Fruit fly (Drosophila melanogaster) ovary, adult (tissue): Measurements from ENCODE around the gene FoxL1.

ENCODE experiments used
- CG17801 ChIP-seq: fragments of 200-800 bp; optimal IDR thresholded peaks from 2 replicates; lab custom pipeline; 2019; ENCODE audit warnings: missing biosample characterization, mild to moderate bottlenecking, missing genetic modification characterization, moderate library complexity; ENCODE audit not compliant: partially characterized antibody

Gene FoxL1

DNA sequence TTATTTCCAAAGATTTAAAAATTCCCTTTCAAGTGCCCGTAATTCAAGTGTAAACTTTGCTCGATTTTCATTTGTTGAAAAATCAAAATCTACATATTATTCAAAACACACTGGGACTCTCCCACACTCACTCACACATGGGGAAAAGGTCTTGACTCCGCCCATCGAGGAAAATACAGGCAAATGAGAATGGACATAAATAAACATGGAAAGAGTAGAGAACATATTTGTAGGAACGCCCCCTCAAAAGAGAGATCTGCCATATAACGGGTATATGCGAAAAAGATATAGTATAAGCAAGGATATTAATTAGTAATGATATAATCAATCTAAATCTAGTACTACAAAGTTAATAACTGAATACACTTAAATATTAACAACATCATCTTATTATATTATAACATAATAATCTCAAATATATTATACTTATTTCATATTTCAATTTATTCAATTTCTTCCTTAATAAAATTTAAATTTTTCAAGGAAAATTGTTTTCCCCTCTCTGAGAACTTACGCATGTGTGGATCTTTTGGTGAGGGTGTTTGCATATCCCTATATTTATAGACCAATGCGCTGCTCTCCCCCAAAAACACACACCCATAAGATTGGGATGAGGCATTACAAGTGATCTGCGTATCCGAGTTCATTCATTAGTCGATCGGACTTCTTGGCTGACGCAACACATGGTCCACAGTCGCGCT is at the start of gene FoxL1:
Gene FoxL1, plus strand, starts transcription at position 651 of the 701 bp plus-strand sequence.
- no peak for TF ChIP-seq CG17801 (GFP tag; lab: Kevin White, UChicago)

DNA sequence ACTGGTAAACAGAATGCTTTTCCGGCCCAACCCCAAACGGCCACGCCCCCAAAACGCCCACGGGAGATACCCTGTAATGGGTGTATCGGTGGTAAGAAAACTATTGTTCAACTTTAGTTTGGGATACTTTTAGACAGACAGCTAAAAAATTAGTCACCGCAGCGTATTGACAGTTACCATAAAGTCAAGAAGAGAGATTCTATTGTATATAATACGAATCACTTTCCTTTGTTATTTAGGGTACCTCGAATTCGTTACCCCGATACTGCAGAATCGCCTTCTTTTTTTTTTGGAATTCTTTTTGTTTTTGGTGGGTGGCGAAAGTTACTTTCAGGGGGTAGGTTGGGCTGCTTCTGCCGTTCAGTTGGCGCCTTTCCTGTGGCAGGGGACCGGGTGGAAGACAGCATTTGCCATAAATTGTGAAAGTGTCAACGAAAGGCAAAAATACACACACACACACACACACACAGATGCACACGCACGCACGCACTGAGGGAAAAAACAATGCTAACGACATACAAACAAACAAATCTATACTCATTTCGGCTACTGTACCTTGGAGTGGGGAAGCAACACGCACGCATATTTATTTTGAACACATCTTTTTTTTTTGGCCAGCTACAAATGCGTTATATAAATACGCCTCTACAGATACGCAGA is 48.2 kb upstream of the FoxL1 start:
- no peak for TF ChIP-seq CG17801 (GFP tag; lab: Kevin White, UChicago)

DNA sequence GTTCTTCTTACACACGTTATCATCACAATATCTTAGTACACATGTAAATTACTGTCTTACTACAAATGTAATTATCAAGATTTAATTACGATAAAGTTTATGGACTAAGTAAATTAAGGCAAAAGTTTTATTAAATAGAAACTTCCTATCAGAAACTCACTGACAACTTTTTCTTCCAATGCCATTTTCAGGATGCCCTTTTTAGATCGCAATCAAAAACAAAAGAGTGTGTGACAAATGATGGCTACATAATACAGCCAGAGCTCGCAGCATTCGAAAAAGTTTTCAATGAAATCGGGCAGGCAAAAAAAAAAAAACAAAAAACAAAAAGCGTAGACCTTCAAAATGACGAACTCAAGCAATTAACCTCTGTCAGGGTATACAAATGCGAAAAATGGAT is 46.1 kb upstream of the FoxL1 start, which contains the start of gene CG43915:
Gene CG43915, plus strand, starts transcription at position 301 of the 400 bp plus-strand sequence.
- TF ChIP-seq CG17801 (GFP tag; lab: Kevin White, UChicago), result no peak

DNA sequence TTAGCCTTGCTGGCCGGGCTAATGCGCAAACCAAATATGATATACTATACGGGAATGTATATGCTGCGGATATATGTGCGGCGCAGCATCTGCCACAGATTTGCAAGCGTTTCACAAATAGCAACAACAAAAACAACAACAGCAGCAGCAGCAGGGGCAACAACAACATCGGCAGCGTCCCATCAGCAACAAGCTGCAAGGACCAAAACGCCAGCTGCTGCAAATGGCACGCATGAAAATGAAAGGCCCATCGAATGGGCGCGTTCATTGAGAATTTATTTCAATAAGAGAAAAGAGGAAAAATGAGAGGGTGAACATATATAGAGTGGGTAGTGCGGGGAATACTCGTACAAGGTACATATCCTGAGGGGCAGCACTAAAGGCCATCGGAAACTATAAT is 42.2 kb upstream of the FoxL1 start:
- no peak for TF ChIP-seq CG17801 (GFP tag; lab: Kevin White, UChicago)

DNA sequence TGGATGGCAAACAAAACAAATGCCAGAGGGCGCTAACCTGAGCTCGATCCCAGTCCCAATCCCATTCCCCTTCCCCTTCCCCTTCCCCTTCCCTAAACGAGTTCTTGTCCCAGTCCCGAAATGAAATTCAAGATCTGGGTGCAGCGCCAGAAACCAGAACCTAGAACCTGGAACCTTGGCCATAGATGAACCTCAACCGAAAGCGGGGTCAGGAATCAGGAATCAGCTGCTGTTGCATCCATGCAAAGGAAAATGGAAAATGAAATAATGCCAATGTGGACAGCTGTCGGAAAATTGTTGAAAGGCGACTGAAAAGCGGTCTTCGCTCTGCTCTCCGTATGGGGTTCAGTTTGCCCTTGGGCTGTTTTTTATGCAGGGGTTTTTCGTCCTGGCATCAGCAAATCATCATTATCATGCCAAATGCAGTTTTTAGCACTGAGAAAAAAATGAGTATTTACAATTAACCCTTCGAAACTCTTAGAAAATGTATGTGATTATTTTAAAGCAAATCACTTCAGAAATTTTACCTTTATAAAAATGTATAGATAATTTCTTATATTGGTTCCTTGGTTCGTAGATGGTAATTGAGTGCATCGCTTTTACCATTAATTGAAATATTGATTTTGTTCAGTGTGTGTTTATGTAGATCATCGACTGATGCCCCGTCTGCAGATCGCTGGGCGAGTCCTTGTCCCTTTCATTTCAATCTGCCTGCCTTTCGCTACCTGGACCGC is 40.9 kb upstream of the FoxL1 start:
- no peak for TF ChIP-seq CG17801 (GFP tag; lab: Kevin White, UChicago)

DNA sequence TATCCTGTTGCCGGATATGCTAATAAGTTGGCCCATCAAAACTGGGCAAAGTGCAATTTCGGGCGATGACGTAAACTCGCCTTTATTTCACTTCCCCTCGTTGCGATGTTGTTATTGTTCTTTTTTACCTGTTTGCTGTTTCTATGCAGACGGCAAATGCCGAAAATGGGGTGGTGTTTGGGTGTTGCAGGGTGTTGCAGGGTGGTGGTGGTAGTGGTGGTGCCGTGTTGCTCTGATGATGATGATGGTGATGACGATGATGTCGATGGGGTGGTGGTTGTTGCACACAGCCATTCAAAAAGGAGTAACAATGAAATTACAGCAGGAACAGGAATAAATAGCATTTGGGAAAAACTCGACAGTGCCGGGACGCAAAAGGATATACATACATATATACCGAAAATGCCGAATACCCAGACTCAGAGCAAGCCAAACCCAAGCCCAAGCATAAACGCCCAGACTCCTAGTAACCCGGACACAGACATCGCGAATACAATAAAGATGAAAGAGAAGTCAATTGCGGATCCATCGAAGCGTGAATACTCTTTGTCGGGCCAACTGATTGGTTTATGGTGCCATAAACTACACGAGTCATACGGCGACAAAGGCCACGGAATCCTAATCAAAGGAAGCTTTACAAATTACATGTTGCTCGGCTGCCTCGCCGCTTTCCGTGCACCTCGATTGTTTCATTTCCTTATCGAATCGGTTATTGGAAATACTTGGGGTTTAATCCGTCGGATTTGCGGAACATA is 39.7 kb upstream of the FoxL1 start:
- no peak for TF ChIP-seq CG17801 (GFP tag; lab: Kevin White, UChicago)

DNA sequence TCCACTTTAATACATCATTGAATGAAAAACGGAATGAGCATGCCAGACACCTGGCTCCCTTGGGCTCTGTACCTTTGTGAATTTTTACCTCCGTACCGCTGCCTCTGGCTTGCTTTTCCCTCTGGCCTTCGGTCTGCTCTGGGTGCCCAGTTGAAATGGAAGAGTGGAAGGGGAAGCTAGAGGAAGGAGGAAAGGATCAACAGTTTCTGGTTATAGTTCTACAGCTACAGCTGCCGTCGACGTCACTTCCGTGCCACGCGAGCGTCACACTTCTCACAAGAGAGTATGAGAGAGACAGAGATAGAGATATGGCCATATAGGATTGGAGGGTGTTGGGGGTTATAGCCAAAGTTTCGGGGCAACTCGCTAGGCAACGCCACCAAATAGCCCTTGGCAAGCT is 38.7 kb upstream of the FoxL1 start:
- no peak for TF ChIP-seq CG17801 (GFP tag; lab: Kevin White, UChicago)

DNA sequence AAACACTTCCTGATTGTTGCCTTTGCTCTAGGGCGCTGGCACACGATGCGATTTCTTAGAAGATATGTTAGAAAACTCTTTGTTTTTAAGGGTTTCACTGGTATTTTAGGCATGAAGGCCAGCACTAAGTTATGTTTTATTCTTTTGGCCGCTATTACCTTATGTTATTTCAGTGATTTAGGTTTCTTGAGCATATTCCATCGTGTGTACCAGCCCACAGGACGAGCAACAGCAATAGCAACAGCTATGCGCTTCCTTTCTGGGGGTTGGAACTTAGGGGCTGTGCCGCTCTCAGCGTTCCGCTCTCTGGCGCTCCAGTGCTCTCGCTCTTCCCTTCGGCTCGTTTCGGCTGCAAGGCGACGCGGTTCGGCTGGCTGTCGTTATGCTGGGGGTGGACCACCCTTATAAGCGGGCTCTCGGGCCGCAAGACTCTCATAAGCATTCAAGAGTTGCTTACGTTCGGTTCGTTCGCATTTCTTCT is 35.2 kb upstream of the FoxL1 start, which contains the start of gene scrt:
Gene scrt, plus strand, starts transcription at position 431 of the 481 bp plus-strand sequence.
- no peak for TF ChIP-seq CG17801 (GFP tag; lab: Kevin White, UChicago)

DNA sequence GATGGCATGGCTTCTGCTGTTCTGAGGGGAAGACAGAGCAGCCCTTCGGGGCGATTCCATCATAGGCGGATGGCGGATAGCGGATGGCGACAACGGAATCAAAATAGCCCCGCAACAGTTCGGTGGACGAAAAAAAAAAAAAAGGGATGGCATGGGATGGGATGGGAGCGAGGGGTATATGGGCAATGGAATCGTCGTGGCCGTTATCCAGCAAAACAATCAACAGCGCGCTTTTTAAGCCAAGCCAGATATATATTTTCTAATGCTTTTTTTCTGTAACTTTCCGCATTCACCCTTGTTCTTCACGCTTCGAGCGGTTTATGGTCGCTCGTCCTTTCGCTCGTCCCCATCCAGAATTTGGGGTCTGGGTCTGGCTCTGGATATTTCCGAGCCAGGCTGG is 23.1 kb upstream of the FoxL1 start:
- no peak for TF ChIP-seq CG17801 (GFP tag; lab: Kevin White, UChicago)

DNA sequence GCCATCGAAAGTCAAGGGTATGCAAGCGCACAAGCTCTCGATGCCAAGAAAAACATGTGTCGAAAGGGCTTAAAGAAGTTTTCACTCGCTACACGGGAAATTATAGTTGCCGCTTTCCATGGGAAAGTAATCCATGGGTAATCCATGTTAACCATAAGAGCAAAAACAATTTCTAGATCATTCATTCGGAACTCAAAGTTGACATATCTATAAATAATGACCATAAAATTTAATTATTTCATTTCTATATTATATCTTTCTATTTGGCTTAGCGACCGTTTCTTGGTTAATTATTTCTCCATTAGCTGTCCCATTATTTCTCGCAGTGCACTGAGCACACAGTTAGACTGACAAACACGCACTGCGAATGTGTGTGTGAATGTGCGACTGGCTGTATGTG is 18.0 kb upstream of the FoxL1 start:
- TF ChIP-seq CG17801 (GFP tag; lab: Kevin White, UChicago), result no peak

DNA sequence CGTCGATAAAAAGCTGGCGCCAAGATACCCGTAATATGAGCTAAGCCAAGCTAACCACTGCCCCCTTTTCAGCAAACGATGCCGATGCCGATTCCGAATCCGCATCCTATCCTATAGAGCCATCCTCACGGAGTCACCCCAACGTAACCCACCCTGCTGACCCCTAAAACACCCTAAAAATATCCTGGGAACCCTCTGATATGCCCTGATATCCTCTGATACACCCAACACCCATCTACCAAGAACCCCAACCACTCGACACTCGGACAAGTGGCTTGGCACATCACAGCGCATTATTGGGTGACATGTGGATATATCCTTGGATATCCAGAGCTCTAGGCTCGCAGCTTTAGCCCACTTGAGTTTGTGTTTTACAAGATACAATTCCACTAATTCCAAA is 17.2 kb upstream of the FoxL1 start:
- no peak for TF ChIP-seq CG17801 (GFP tag; lab: Kevin White, UChicago)

DNA sequence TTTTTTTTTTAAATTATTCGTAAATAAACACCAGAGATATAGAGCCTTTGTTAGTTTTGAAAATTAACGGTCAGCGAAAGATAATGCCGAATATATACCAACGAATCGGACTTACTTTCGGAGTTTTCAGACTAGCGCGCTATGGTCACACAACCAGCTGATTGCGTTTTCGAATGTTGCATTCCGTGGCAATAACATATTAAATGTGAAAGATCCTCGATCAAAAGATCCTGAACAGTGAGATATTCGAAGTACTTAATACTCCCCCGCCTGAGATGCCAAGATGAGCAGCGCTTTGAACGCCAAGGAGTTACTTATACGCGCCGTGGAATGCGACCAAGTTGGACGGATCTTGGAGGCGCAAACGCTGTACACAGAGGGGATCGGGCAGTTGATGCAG is 15.4 kb upstream of the FoxL1 start, which contains the start of gene CG14985:
Gene CG14985, plus strand, starts transcription at position 159 of the 400 bp plus-strand sequence.
- TF ChIP-seq CG17801 (GFP tag; lab: Kevin White, UChicago), result no peak

DNA sequence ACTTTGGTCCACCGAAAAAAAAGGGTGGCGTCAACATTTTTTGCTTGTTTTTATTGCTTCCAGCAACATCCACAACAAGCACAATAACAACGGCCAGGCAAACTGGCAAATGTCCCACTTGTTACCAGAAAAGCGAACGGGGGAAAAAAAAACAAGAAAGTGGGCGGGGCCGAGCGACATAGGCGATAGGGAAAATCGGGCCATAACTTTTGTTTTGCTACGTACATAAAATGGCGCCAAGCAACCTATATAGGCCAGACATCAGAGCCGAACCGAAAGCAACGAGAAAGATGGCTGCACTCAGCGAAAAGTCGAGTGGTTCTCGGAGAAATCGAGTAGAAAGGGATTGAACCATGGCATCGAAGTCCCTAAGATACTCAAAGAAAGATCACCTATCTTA is 11.4 kb upstream of the FoxL1 start:
- TF ChIP-seq CG17801 (GFP tag; lab: Kevin White, UChicago), result no peak

DNA sequence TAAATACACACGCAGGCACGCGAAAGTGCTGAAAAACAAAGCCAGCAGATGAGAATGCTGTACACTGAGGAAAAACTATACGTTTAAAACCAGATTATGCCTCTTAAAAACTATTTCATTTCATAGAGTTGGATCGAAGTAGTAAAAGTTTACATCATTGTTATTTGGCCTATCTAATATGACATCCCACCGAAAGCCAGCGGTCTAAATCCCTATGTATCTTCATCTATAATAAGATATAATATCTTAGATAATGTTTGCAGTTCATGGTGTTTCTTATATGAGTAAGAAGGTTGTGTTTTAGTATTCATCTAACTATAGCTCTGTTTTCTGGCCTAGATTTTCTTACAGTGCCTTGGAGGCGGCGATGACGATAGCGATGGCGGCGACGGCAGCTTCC is 8.6 kb upstream of the FoxL1 start:
- TF ChIP-seq CG17801 (GFP tag; lab: Kevin White, UChicago), result no peak
